Worm (Caenorhabditis elegans): ENCODE measurements around the gene cest-9.1.

DNA sequence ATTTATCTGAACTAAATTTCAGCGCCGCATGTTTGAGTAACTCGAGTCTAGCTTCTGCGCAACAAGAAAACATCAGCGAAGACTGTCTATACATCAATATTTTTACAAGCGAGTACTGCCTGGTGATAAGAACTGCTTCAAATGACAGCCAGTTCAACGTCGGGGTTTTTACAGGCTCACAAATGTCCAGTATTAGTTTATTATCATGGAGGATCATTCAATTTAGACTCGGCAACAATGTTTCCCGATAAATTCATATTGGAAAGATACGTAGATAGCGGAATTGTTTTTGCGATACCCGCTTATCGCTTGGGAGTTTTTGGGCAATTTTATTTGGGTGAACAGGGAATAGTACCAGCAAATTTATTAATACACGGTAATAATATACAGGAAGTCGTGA lies 4.4 kb downstream of the cest-9.1 start:
- TF ChIP-seq ztf-11 (tag; optimal IDR thresholded peaks at IDR 0.05) (no peak), sem-4 (tag; optimal IDR thresholded peaks at IDR 0.05) (no peak), unc-62 (GFP tag; optimal IDR thresholded peaks at IDR 0.05) (no peak), nhr-237 (tag; optimal IDR thresholded peaks at IDR 0.05) (no peak), skn-1 (tag; optimal IDR thresholded peaks at IDR 0.05) (no peak), nhr-11 (tag; optimal IDR thresholded peaks at IDR 0.05) (no peak), unc-39 (tag; optimal IDR thresholded peaks at IDR 0.05) (no peak), nhr-25 (tag; optimal IDR thresholded peaks at IDR 0.05) (no peak), lsy-2 (tag; optimal IDR thresholded peaks at IDR 0.05) (no peak), fos-1 (tag; optimal IDR thresholded peaks at IDR 0.05) (peak; percentile 11), ama-1 (optimal IDR thresholded peaks at IDR 0.05) (no peak)

All from whole organism, L2 larva.